Worm (Caenorhabditis elegans) whole organism, young adult: ENCODE results near the gene K09C4.10.

ENCODE experiments used
- ama-1 ChIP-seq, 3 experiments: fragments of 150-350 bp in 1 of 3; sonication (generic microtip) in 2 of 3; optimal IDR thresholded peaks; 2 replicates each; lab custom pipeline; 2014 to 2018; ENCODE audit warnings: missing biosample characterization in 2 of 3, missing genetic modification characterization in 2 of 3, missing genetic modification reagents in 2 of 3
- bed-1 ChIP-seq: fragments of 200-800 bp; sonication (Bioruptor generic); IDR thresholded peaks from 2 replicates; pipeline ENCODE4 v1.3.6; 2022; ENCODE audit warnings: missing genetic modification reagents, missing genetic modification characterization, missing compliant biosample characterization
- ceh-40 ChIP-seq: fragments of 200-800 bp; sonication (Bioruptor generic); IDR thresholded peaks from 2 replicates; pipeline ENCODE4 v1.3.6; 2022; ENCODE audit warnings: missing genetic modification characterization, missing compliant biosample characterization
- ceh-79 ChIP-seq: sonication (generic microtip); optimal IDR thresholded peaks from 2 replicates; lab custom pipeline; 2017; ENCODE audit warnings: mild to moderate bottlenecking, missing genetic modification characterization, missing compliant biosample characterization
- dox-1 ChIP-seq: fragments of 200-800 bp; sonication (Bioruptor generic); IDR thresholded peaks from 2 replicates; pipeline ENCODE4 v1.3.6; 2022; ENCODE audit warnings: missing genetic modification reagents, missing genetic modification characterization, missing compliant biosample characterization
- dpl-1 ChIP-seq: fragments of 150-350 bp; optimal IDR thresholded peaks from 2 replicates; lab custom pipeline; 2014; ENCODE audit warnings: missing biosample characterization, missing genetic modification reagents, missing genetic modification characterization
- efl-1 ChIP-seq: fragments of 150-350 bp; optimal IDR thresholded peaks from 2 replicates; lab custom pipeline; 2014; ENCODE audit warnings: missing biosample characterization, missing genetic modification reagents, missing genetic modification characterization
- ekl-4 ChIP-seq: fragments of 200-800 bp; sonication (Bioruptor generic); IDR thresholded peaks from 2 replicates; pipeline ENCODE4 v1.3.6; 2022; ENCODE audit warnings: missing genetic modification reagents, missing genetic modification characterization, missing compliant biosample characterization
- fkh-3 ChIP-seq: sonication (generic microtip); optimal IDR thresholded peaks from 2 replicates; lab custom pipeline; 2016; ENCODE audit warnings: mild to moderate bottlenecking, missing genetic modification characterization, missing compliant biosample characterization
- pha-4 ChIP-seq: fragments of 150-350 bp; sonication (generic microtip); optimal IDR thresholded peaks from 2 replicates; lab custom pipeline; 2014; ENCODE audit warnings: missing biosample characterization, missing genetic modification reagents, missing genetic modification characterization
- snpc-1.1 ChIP-seq: sonication (generic microtip); optimal IDR thresholded peaks from 2 replicates; lab custom pipeline; 2017; ENCODE audit warnings: missing genetic modification characterization, mild to moderate bottlenecking, missing compliant biosample characterization, antibody characterized with exemption, moderate library complexity, missing genotype, missing genetic modification reagents; ENCODE audit not compliant: insufficient read depth
- snpc-4 ChIP-seq, 5 experiments: fragments of 150-350 bp in 1 of 5; sonication (generic microtip) in 4 of 5; optimal IDR thresholded peaks; 2 replicates each; lab custom pipeline; 2014 to 2018; ENCODE audit warnings: missing genetic modification characterization in 5 of 5, missing biosample characterization in 3 of 5, antibody characterized with exemption in 2 of 5, mild to moderate bottlenecking in 2 of 5, missing compliant biosample characterization in 2 of 5, missing genotype in 2 of 5, moderate library complexity in 2 of 5, missing genetic modification reagents in 1 of 5
- unc-130 ChIP-seq: sonication (generic microtip); optimal IDR thresholded peaks from 2 replicates; lab custom pipeline; 2016; ENCODE audit warnings: missing genetic modification reagents, missing genetic modification characterization, missing compliant biosample characterization

DNA sequence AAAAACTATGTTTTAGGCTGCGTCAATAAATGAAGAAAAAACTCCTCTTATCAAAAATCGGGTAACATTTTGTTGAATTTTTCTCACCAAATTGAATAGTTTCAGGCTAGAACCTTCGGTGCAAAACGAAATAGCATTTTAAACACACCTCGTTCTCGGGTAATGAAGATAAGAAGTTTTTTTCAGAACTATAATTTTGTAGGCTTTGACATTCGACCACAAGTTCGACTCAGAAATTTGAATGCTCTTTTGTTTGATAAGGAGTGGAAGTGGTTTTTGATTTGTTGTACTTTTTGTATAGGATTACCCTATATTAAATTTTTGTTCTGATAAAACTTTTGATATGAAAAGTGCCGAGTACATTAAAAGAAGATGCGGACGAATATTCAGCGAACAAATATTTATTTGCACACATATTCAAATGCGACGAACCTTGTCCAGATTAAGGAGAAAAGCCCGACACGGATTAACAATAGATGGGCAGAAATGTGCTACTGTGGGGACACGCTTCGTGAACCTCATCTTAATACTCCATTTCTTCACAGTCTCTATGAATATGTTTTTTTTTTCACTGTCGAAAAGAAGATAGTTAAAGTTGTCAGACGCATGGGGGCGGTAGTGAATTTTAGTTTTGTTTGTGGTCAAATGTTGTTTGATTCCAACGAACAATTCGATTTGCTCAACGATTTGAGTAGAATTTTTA lies 26.7 kb upstream of the K09C4.10 start:
- TF ChIP-seq snpc-1.1 (tag; lab: Kevin White, UChicago) = no peak
- no peak for TF ChIP-seq bed-1 (GFP tag; lab: Robert Waterston, UW)
- TF ChIP-seq dox-1 (GFP tag; lab: Robert Waterston, UW) = no peak
- no peak for TF ChIP-seq snpc-4 (GFP tag; optimal IDR thresholded peaks at IDR 0.05; lab: Kevin White, UChicago)
- no peak for TF ChIP-seq snpc-4 (tag; optimal IDR thresholded peaks at IDR 0.05; lab: Kevin White, UChicago)
- TF ChIP-seq ekl-4 (GFP tag; lab: Robert Waterston, UW) = no peak
- TF ChIP-seq ceh-40 = no peak
- no peak for TF ChIP-seq dpl-1 (GFP tag; lab: Kevin White, UChicago)
- TF ChIP-seq efl-1 (GFP tag; lab: Kevin White, UChicago) = no peak
- no peak for TF ChIP-seq unc-130 (GFP tag; lab: Kevin White, UChicago)
- TF ChIP-seq pha-4 (tag; lab: Kevin White, UChicago) = no peak
- no peak for TF ChIP-seq fkh-3
- TF ChIP-seq ceh-79 (tag; lab: Kevin White, UChicago) = no peak
- no peak for TF ChIP-seq ama-1 (optimal IDR thresholded peaks at IDR 0.05; lab: Kevin White, UChicago)
- no peak for TF ChIP-seq ama-1 (GFP tag; optimal IDR thresholded peaks at IDR 0.05; lab: Kevin White, UChicago)
